Worm (Caenorhabditis elegans) whole organism, late embryonic: ENCODE results near the gene B0393.9.

ENCODE experiments used
- C08G9.2 ChIP-seq: sonication (generic microtip); optimal IDR thresholded peaks from 2 replicates; lab custom pipeline; 2016; ENCODE audit warnings: mild to moderate bottlenecking, missing genetic modification characterization, moderate library complexity, missing compliant biosample characterization
- Y22D7AL.16 ChIP-seq: sonication (generic microtip); optimal IDR thresholded peaks from 2 replicates; lab custom pipeline; 2016; ENCODE audit warnings: missing genetic modification characterization, missing compliant biosample characterization
- ama-1 ChIP-seq: fragments of 150-350 bp; optimal IDR thresholded peaks from 2 replicates; lab custom pipeline; 2014
- dmd-4 ChIP-seq: sonication (generic microtip); optimal IDR thresholded peaks from 2 replicates; lab custom pipeline; 2016; ENCODE audit warnings: borderline replicate concordance, missing genetic modification characterization, missing compliant biosample characterization
- fkh-10 ChIP-seq: fragments of 150-350 bp; optimal IDR thresholded peaks from 2 replicates; lab custom pipeline; 2014; ENCODE audit warnings: missing biosample characterization, missing genetic modification reagents, missing genetic modification characterization
- hlh-30 ChIP-seq: sonication (generic microtip); optimal IDR thresholded peaks from 2 replicates; lab custom pipeline; 2017; ENCODE audit warnings: antibody characterized with exemption, missing genetic modification characterization, missing compliant biosample characterization; ENCODE audit not compliant: insufficient read depth
- lim-6 ChIP-seq: sonication (generic microtip); optimal IDR thresholded peaks from 2 replicates; lab custom pipeline; 2016; ENCODE audit warnings: missing genetic modification characterization, missing compliant biosample characterization
- nfya-1 ChIP-seq: sonication (generic microtip); optimal IDR thresholded peaks from 2 replicates; lab custom pipeline; 2017; ENCODE audit warnings: missing genetic modification characterization, mild to moderate bottlenecking, missing compliant biosample characterization, antibody characterized with exemption, moderate library complexity
- pha-4 ChIP-seq: fragments of 150-350 bp; optimal IDR thresholded peaks from 2 replicates; lab custom pipeline; 2018; ENCODE audit warnings: missing biosample characterization, missing genetic modification reagents, missing genetic modification characterization
- pqm-1 ChIP-seq: sonication (generic microtip); optimal IDR thresholded peaks from 2 replicates; lab custom pipeline; 2016; ENCODE audit warnings: missing genetic modification characterization, missing compliant biosample characterization
- tbx-2 ChIP-seq: sonication (generic microtip); optimal IDR thresholded peaks from 2 replicates; lab custom pipeline; 2016; ENCODE audit warnings: missing genetic modification characterization, missing compliant biosample characterization

- TF ChIP-seq dmd-4 (tag; lab: Kevin White, UChicago) (no peak), hlh-30 (tag; lab: Kevin White, UChicago) (no peak), nfya-1 (tag; lab: Kevin White, UChicago) (no peak), pqm-1 (no peak), ama-1 (no peak), C08G9.2 (tag; lab: Kevin White, UChicago) (no peak), fkh-10 (GFP tag; lab: Kevin White, UChicago) (no peak), pha-4 (tag; lab: Kevin White, UChicago) (no peak), Y22D7AL.16 (tag; lab: Kevin White, UChicago) (no peak), lim-6 (tag; lab: Kevin White, UChicago) (no peak), tbx-2 (tag; lab: Kevin White, UChicago) (no peak)
Measured at ce11 chrIII:4822140-4822539, 42.2 kb upstream of the B0393.9 start, which contains the start of gene F26A1.8.
